Worm (Caenorhabditis elegans) whole organism, L4/young adult: ENCODE results near the gene F56D6.18.

Source experiments
- W03F9.2 ChIP-seq: fragments of 150-350 bp; optimal IDR thresholded peaks from 2 replicates; lab custom pipeline; 2014; ENCODE audit warnings: missing biosample characterization, missing genetic modification characterization
- dao-5 ChIP-seq: sonication (generic microtip); optimal IDR thresholded peaks from 2 replicates; lab custom pipeline; 2016; ENCODE audit warnings: missing genotype, missing genetic modification characterization, moderate library complexity, missing compliant biosample characterization
- him-1 ChIP-seq: sonication (generic microtip); optimal IDR thresholded peaks from 2 replicates; lab custom pipeline; 2016; ENCODE audit warnings: missing genotype, missing genetic modification reagents, missing genetic modification characterization, missing compliant biosample characterization

- TF ChIP-seq W03F9.2 (tag; lab: Kevin White, UChicago) (no peak), dao-5 (no peak), him-1 (no peak)
Observed at ce11 chrIV:3902955-3903354, 8.8 kb downstream of the F56D6.18 start, which contains the start of gene F56D6.6.
